Worm (Caenorhabditis elegans): ENCODE measurements around the gene tbc-12.

Gene tbc-12

ce11 chrX:2520461-2520860 is 11.8 kb downstream of the tbc-12 start:
- TF ChIP-seq mep-1 (tag; optimal IDR thresholded peaks at IDR 0.05) (no peak), unc-62 (GFP tag; optimal IDR thresholded peaks at IDR 0.05) (peak; percentile 32), unc-120 (tag; optimal IDR thresholded peaks at IDR 0.05; ENCODE audit: poor library complexity, severe bottlenecking) (peak; percentile 40), hlh-1 (tag; optimal IDR thresholded peaks at IDR 0.05) (peak; percentile 97)

ce11 chrX:2516949-2517696 is 15.1 kb downstream of the tbc-12 start:
- no peak for TF ChIP-seq nhr-28 (tag; optimal IDR thresholded peaks at IDR 0.05)
- TF ChIP-seq ham-2 (GFP tag; optimal IDR thresholded peaks at IDR 0.05) = no peak
- peak; percentile 75 for TF ChIP-seq ces-1 (GFP tag; optimal IDR thresholded peaks at IDR 0.05)
- no peak for TF ChIP-seq cnd-1 (tag; optimal IDR thresholded peaks at IDR 0.05)

ce11 chrX:2515224-2515623 is 17.0 kb downstream of the tbc-12 start, which contains the start of gene syg-1:
syg-1 (minus strand) TSS chrX:2515324.
- no peak for TF ChIP-seq unc-120 (tag; optimal IDR thresholded peaks at IDR 0.05; ENCODE audit: poor library complexity, severe bottlenecking)
- TF ChIP-seq mep-1 (tag; optimal IDR thresholded peaks at IDR 0.05) = no peak

- TF ChIP-seq lin-32 (GFP tag; optimal IDR thresholded peaks at IDR 0.05) = no peak
- TF ChIP-seq nhr-237 (tag; optimal IDR thresholded peaks at IDR 0.05) = no peak
- TF ChIP-seq pha-4 (tag; optimal IDR thresholded peaks at IDR 0.05) = no peak
- TF ChIP-seq unc-39 (tag; optimal IDR thresholded peaks at IDR 0.05) = no peak
- TF ChIP-seq ces-1 (GFP tag; optimal IDR thresholded peaks at IDR 0.05) = peak; percentile 66
- TF ChIP-seq unc-62 (GFP tag; optimal IDR thresholded peaks at IDR 0.05) = peak; percentile 42
- no peak for TF ChIP-seq elt-3 (tag; optimal IDR thresholded peaks at IDR 0.05)
- TF ChIP-seq hlh-1 (tag; optimal IDR thresholded peaks at IDR 0.05) = peak; percentile 95
- no peak for TF ChIP-seq lin-13 (tag; optimal IDR thresholded peaks at IDR 0.05)
These were observed 18.5 kb downstream of the tbc-12 start for ce11 chrX:2513667-2514198.

- TF ChIP-seq snpc-4 (tag; optimal IDR thresholded peaks at IDR 0.05) (no peak), mep-1 (tag; optimal IDR thresholded peaks at IDR 0.05) (no peak), sptf-1 (tag; optimal IDR thresholded peaks at IDR 0.05) (no peak), ham-2 (GFP tag; optimal IDR thresholded peaks at IDR 0.05) (no peak), lsy-2 (tag; optimal IDR thresholded peaks at IDR 0.05) (no peak), hlh-1 (tag; optimal IDR thresholded peaks at IDR 0.05) (no peak)
These were observed 23.8 kb downstream of the tbc-12 start, which contains the start of gene K02E10.7 for ce11 chrX:2508449-2508848. K02E10.7 (minus strand) TSS chrX:2508549.

ce11 chrX:2506738-2507137 is 25.5 kb downstream of the tbc-12 start:
- TF ChIP-seq ces-1 (GFP tag; optimal IDR thresholded peaks at IDR 0.05) (no peak), hlh-1 (tag; optimal IDR thresholded peaks at IDR 0.05) (no peak), mep-1 (tag; optimal IDR thresholded peaks at IDR 0.05) (no peak), sem-2 (GFP tag; optimal IDR thresholded peaks at IDR 0.05) (no peak), cnd-1 (tag; optimal IDR thresholded peaks at IDR 0.05) (no peak), pha-4 (tag; optimal IDR thresholded peaks at IDR 0.05) (no peak), ceh-39 (tag; optimal IDR thresholded peaks at IDR 0.05) (no peak), bed-3 (GFP tag; optimal IDR thresholded peaks at IDR 0.05) (no peak), drap-1 (GFP tag; optimal IDR thresholded peaks at IDR 0.05) (no peak), nhr-28 (tag; optimal IDR thresholded peaks at IDR 0.05) (no peak)

- no peak for TF ChIP-seq ztf-11 (tag; optimal IDR thresholded peaks at IDR 0.05)
- TF ChIP-seq pha-4 (tag; optimal IDR thresholded peaks at IDR 0.05) = peak; percentile 53
- TF ChIP-seq nhr-2 (tag; optimal IDR thresholded peaks at IDR 0.05) = peak; percentile 18
- TF ChIP-seq ceh-83 (GFP tag; optimal IDR thresholded peaks at IDR 0.05) = peak; percentile 0
- TF ChIP-seq ces-1 (GFP tag; optimal IDR thresholded peaks at IDR 0.05) = peak; percentile 19
- peak; percentile 52 for TF ChIP-seq ham-2 (GFP tag; optimal IDR thresholded peaks at IDR 0.05)
These were observed 34.4 kb downstream of the tbc-12 start for ce11 chrX:2497816-2498215.

ce11 chrX:2495865-2496314 is 36.4 kb downstream of the tbc-12 start, which contains the start of gene rabr-1:
rabr-1 (plus strand) TSS chrX:2496180.
- TF ChIP-seq zip-8 (tag; optimal IDR thresholded peaks at IDR 0.05) (no peak), blmp-1 (tag; optimal IDR thresholded peaks at IDR 0.05) (peak; percentile 51), pha-4 (tag; optimal IDR thresholded peaks at IDR 0.05) (peak; percentile 42), lin-13 (tag; optimal IDR thresholded peaks at IDR 0.05) (peak; percentile 24), unc-120 (tag; optimal IDR thresholded peaks at IDR 0.05; ENCODE audit: poor library complexity, severe bottlenecking) (peak; percentile 39), unc-62 (GFP tag; optimal IDR thresholded peaks at IDR 0.05) (peak; percentile 56), ztf-11 (tag; optimal IDR thresholded peaks at IDR 0.05) (no peak), elt-3 (tag; optimal IDR thresholded peaks at IDR 0.05) (no peak), mls-2 (tag; optimal IDR thresholded peaks at IDR 0.05) (peak; percentile 55), nhr-2 (tag; optimal IDR thresholded peaks at IDR 0.05) (peak; percentile 46), ham-2 (GFP tag; optimal IDR thresholded peaks at IDR 0.05) (peak; percentile 68), M03D4.4 (tag; optimal IDR thresholded peaks at IDR 0.05) (peak; percentile 30)

All from whole organism, mixed stage, embryonic.